Fruit fly (Drosophila melanogaster): ENCODE results near the gene wapl.

wapl gene

DNA sequence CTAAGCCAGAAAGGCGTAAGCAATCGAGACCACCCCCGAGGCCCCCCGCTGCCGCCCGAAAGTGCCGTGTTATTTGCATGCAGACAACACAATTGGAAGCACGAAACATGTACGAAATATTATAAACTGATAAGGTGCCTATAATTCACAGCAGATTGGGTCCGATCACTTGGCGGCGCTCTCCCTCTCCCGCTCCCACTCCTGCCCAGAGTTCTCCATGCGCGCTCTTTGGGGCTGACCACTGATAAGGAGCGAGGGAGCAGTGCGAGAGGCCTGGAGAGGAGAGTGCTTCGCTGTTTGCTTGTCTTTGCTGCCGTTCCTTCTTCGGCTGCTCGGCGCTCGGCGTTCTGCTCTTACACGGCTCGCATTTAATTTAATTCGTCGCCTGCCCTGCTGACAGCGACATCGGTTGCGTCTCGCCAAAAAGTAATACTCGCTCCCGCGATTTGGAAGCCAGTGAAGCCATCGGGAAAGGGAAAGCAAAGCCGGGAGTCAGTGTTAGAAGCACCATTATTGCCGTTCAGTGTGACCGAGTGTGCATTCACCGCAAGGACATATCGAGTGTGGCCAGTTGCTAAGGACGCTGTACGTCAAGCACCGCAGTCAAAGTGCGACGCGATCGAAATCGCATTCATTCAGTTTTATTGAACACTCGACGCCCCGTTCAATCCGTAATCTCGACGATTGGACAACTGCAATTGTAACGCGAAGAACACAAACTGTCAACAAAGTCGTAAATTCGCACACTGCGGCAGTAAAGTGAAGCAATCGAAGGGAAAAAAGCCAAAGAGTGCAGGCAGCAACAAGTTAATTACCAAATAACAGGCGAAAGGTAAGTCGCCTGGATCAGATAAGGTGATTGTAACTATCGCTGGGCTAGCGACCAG lies 35.7 kb upstream of the wapl start:
- TF ChIP-seq CG4496 (GFP tag; IDR thresholded peaks at IDR 0.05) (peak; percentile 85), CG10348 (GFP tag; IDR thresholded peaks at IDR 0.05) (no peak)

DNA sequence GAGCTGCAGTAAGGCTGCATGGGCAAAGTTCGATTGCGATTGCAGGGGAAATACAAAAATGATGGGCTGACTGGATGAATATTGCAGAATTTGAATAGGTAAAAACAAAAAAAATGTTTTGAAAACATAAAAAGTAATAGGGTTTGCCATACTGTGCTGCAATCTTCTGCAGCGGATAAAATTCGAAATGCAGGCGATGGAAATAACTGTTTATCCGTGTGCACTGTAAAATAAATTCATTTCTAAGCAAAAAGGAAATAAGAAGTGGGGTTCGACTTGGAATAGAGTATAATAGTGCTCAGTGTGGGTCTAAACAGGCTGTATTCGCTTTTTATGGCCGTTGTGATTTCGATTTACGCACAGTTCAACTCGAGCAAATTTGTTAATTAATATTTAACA lies 35.0 kb upstream of the wapl start, which contains the start of gene CG14053:
Gene CG14053 (minus strand): TSS at position 101 of the 399 bp plus-strand sequence.
- no peak for TF ChIP-seq CG15710 (tag; optimal IDR thresholded peaks at IDR 0.05)
- TF ChIP-seq CG4496 (GFP tag; IDR thresholded peaks at IDR 0.05), result no peak
- TF ChIP-seq Pif1B (GFP tag; optimal IDR thresholded peaks at IDR 0.05), result no peak
- no peak for TF ChIP-seq gl (tag; optimal IDR thresholded peaks at IDR 0.05)
- no peak for TF ChIP-seq Snoo (tag; optimal IDR thresholded peaks at IDR 0.05)
- TF ChIP-seq CG32121 (GFP tag; IDR thresholded peaks at IDR 0.05), result no peak
- TF ChIP-seq CG10348 (GFP tag; IDR thresholded peaks at IDR 0.05), result no peak
- no peak for TF ChIP-seq Pif1A (GFP tag; optimal IDR thresholded peaks at IDR 0.05)
- no peak for TF ChIP-seq CG8159 (tag; optimal IDR thresholded peaks at IDR 0.05)
- no peak for TF ChIP-seq EcR (GFP tag; optimal IDR thresholded peaks at IDR 0.05)
- no peak for TF ChIP-seq fd96Ca (GFP tag; IDR thresholded peaks at IDR 0.05)
- no peak for TF ChIP-seq CG9948 (tag; optimal IDR thresholded peaks at IDR 0.05)

- TF ChIP-seq CG14655 (GFP tag; optimal IDR thresholded peaks at IDR 0.05) (no peak), CG4496 (GFP tag; IDR thresholded peaks at IDR 0.05) (no peak), EcR (GFP tag; optimal IDR thresholded peaks at IDR 0.05) (no peak), CG9948 (tag; optimal IDR thresholded peaks at IDR 0.05) (no peak), CG10348 (GFP tag; IDR thresholded peaks at IDR 0.05) (no peak), CG32121 (GFP tag; IDR thresholded peaks at IDR 0.05) (no peak), CG8301 (tag; optimal IDR thresholded peaks at IDR 0.05) (no peak), fd96Ca (GFP tag; IDR thresholded peaks at IDR 0.05) (no peak), Snoo (tag; optimal IDR thresholded peaks at IDR 0.05) (no peak), Ets98B (GFP tag; IDR thresholded peaks at IDR 0.05) (no peak), rn (GFP tag; IDR thresholded peaks at IDR 0.05) (no peak), gl (tag; optimal IDR thresholded peaks at IDR 0.05) (no peak), CG13204 (GFP tag; optimal IDR thresholded peaks at IDR 0.05) (no peak), CG15710 (tag; optimal IDR thresholded peaks at IDR 0.05) (no peak), CG8159 (tag; optimal IDR thresholded peaks at IDR 0.05) (no peak), Pif1A (GFP tag; optimal IDR thresholded peaks at IDR 0.05) (no peak), D1 (tag; optimal IDR thresholded peaks at IDR 0.05) (no peak)
These were observed 34.4 kb upstream of the wapl start for dm6 chrX:2193158-2193557.

- no peak for TF ChIP-seq Snoo (tag; optimal IDR thresholded peaks at IDR 0.05)
- no peak for TF ChIP-seq CG14655 (GFP tag; optimal IDR thresholded peaks at IDR 0.05)
- TF ChIP-seq Pif1A (GFP tag; optimal IDR thresholded peaks at IDR 0.05), result no peak
- no peak for TF ChIP-seq CG8301 (tag; optimal IDR thresholded peaks at IDR 0.05)
- TF ChIP-seq CG4496 (GFP tag; IDR thresholded peaks at IDR 0.05), result no peak
- TF ChIP-seq CG12605 (GFP tag; IDR thresholded peaks at IDR 0.05), result no peak
- no peak for TF ChIP-seq gl (tag; optimal IDR thresholded peaks at IDR 0.05)
- no peak for TF ChIP-seq CG32121 (GFP tag; IDR thresholded peaks at IDR 0.05)
- no peak for TF ChIP-seq EcR (GFP tag; optimal IDR thresholded peaks at IDR 0.05)
- no peak for TF ChIP-seq CG10348 (GFP tag; IDR thresholded peaks at IDR 0.05)
- no peak for TF ChIP-seq CG17806 (tag; optimal IDR thresholded peaks at IDR 0.05)
- no peak for TF ChIP-seq D1 (tag; optimal IDR thresholded peaks at IDR 0.05)
These were observed 33.1 kb upstream of the wapl start for dm6 chrX:2191896-2192295.

DNA sequence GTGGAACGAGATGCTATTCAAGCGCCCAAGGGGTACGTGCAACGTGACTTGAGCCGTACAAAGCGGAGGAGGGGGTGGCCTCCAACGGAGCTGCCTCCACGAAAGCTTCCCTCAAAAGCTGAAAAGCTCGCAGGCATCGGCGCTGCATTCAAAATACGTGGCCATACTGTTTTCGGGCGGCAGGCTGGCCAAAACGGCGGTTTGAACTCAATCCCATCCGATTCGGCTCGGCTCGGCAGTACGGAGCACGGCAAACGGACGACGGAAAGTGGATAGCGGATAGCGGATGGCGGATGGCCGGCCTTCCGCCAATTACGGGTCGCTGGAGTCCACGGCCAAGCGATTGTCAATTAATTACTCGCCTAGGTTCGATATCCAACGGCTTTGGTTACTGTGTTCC lies 30.1 kb upstream of the wapl start, which contains the start of gene Mct1:
Gene Mct1 (plus strand): TSS at position 301 of the 400 bp plus-strand sequence.
- TF ChIP-seq CG8301 (tag; optimal IDR thresholded peaks at IDR 0.05) (no peak), CG12605 (GFP tag; IDR thresholded peaks at IDR 0.05) (no peak), fd96Ca (GFP tag; IDR thresholded peaks at IDR 0.05) (no peak), Snoo (tag; optimal IDR thresholded peaks at IDR 0.05) (no peak), gl (tag; optimal IDR thresholded peaks at IDR 0.05) (no peak), Pif1B (GFP tag; optimal IDR thresholded peaks at IDR 0.05) (no peak), CG15710 (tag; optimal IDR thresholded peaks at IDR 0.05) (no peak), CG32121 (GFP tag; IDR thresholded peaks at IDR 0.05) (no peak), CG9948 (tag; optimal IDR thresholded peaks at IDR 0.05) (no peak)

dm6 chrX:2187520-2187919 lies 28.7 kb upstream of the wapl start, which contains the start of gene CG3457:
Gene CG3457 (plus strand): TSS chrX:2187820.
- TF ChIP-seq CG10348 (GFP tag; IDR thresholded peaks at IDR 0.05) (no peak), CG12605 (GFP tag; IDR thresholded peaks at IDR 0.05) (no peak), CG32121 (GFP tag; IDR thresholded peaks at IDR 0.05) (no peak), Pif1B (GFP tag; optimal IDR thresholded peaks at IDR 0.05) (no peak), CG8301 (tag; optimal IDR thresholded peaks at IDR 0.05) (no peak), CG8159 (tag; optimal IDR thresholded peaks at IDR 0.05) (no peak), CG34367 (tag; optimal IDR thresholded peaks at IDR 0.05) (no peak), EcR (GFP tag; optimal IDR thresholded peaks at IDR 0.05) (no peak), Pif1A (GFP tag; optimal IDR thresholded peaks at IDR 0.05) (no peak), Ets98B (GFP tag; IDR thresholded peaks at IDR 0.05) (no peak), D1 (tag; optimal IDR thresholded peaks at IDR 0.05) (no peak), Snoo (tag; optimal IDR thresholded peaks at IDR 0.05) (no peak), CG4496 (GFP tag; IDR thresholded peaks at IDR 0.05) (no peak), CG13204 (GFP tag; optimal IDR thresholded peaks at IDR 0.05) (no peak)

All from whole organism, pupa.